Worm (Caenorhabditis elegans) whole organism, midembryonic: ENCODE data around the gene grl-19.

Experiments
- T22C8.4 ChIP-seq: fragments of 200-800 bp; sonication (Bioruptor generic); IDR thresholded peaks from 2 replicates; pipeline ENCODE4 v1.3.6; 2022; ENCODE audit warnings: missing genetic modification characterization, missing compliant biosample characterization
- cog-1 ChIP-seq: sonication (generic microtip); optimal IDR thresholded peaks from 2 replicates; lab custom pipeline; 2016; ENCODE audit warnings: missing genetic modification characterization, missing compliant biosample characterization
- flt-1 ChIP-seq: fragments of 200-800 bp; sonication (Bioruptor generic); IDR thresholded peaks from 2 replicates; pipeline ENCODE4 v1.3.6; 2022; ENCODE audit warnings: missing genetic modification characterization, missing compliant biosample characterization
- klf-2 ChIP-seq: fragments of 200-800 bp; sonication (Bioruptor generic); conservative IDR thresholded peaks from 2 replicates; pipeline ENCODE4 v1.3.6; 2022; ENCODE audit warnings: missing genetic modification reagents, missing genetic modification characterization, missing compliant biosample characterization
- med-1 ChIP-seq: sonication (generic microtip); optimal IDR thresholded peaks from 2 replicates; lab custom pipeline; 2017; ENCODE audit warnings: missing genetic modification characterization, mild to moderate bottlenecking, missing compliant biosample characterization, antibody characterized with exemption, missing genetic modification reagents; ENCODE audit not compliant: insufficient read depth
- tab-1 ChIP-seq: fragments of 200-800 bp; sonication (Bioruptor generic); IDR thresholded peaks from 2 replicates; pipeline ENCODE4 v1.3.6; 2022; ENCODE audit warnings: missing genetic modification characterization, missing compliant biosample characterization
- ztf-29 ChIP-seq: fragments of 200-800 bp; sonication (Bioruptor generic); IDR thresholded peaks from 2 replicates; pipeline ENCODE4 v1.3.6; 2022; ENCODE audit warnings: missing genetic modification reagents, missing genetic modification characterization, missing compliant biosample characterization

ce11 chrIV:299190-299589, 46.8 kb upstream of the grl-19 start:
- TF ChIP-seq med-1 (GFP tag; lab: Kevin White, UChicago), result no peak
- no peak for TF ChIP-seq tab-1 (GFP tag; lab: Robert Waterston, UW)
- TF ChIP-seq cog-1 (tag; lab: Kevin White, UChicago), result no peak
- TF ChIP-seq flt-1 (GFP tag; lab: Robert Waterston, UW), result no peak
- TF ChIP-seq T22C8.4, result no peak
- no peak for TF ChIP-seq klf-2 (GFP tag; lab: Robert Waterston, UW)
- no peak for TF ChIP-seq ztf-29 (GFP tag; lab: Robert Waterston, UW)
